Worm (Caenorhabditis elegans) whole organism, L3 larva: ENCODE data around the gene cut-5.

Experiments
- aly-2 ChIP-seq: fragments of 150-350 bp; optimal IDR thresholded peaks from 2 replicates; lab custom pipeline; 2014; ENCODE audit warnings: missing biosample characterization, missing genetic modification characterization
- ceh-82 ChIP-seq: fragments of 150-350 bp; optimal IDR thresholded peaks from 2 replicates; lab custom pipeline; 2014; ENCODE audit warnings: missing biosample characterization, missing genetic modification characterization
- elt-1 ChIP-seq: fragments of 150-350 bp; optimal IDR thresholded peaks from 2 replicates; lab custom pipeline; 2014; ENCODE audit warnings: missing biosample characterization, missing genetic modification characterization
- hmg-11 ChIP-seq: sonication (generic microtip); optimal IDR thresholded peaks from 2 replicates; lab custom pipeline; 2016; ENCODE audit warnings: missing genetic modification characterization, missing compliant biosample characterization
- jun-1 ChIP-seq: fragments of 150-350 bp; optimal IDR thresholded peaks from 2 replicates; lab custom pipeline; 2014; ENCODE audit warnings: missing biosample characterization, missing genetic modification reagents, missing genetic modification characterization
- nfya-1 ChIP-seq: sonication (generic microtip); optimal IDR thresholded peaks from 2 replicates; lab custom pipeline; 2017; ENCODE audit warnings: missing genetic modification characterization, mild to moderate bottlenecking, missing compliant biosample characterization, antibody characterized with exemption, moderate library complexity; ENCODE audit not compliant: insufficient read depth
- nhr-237 ChIP-seq: fragments of 150-350 bp; optimal IDR thresholded peaks from 2 replicates; lab custom pipeline; 2014; ENCODE audit warnings: missing biosample characterization, missing genetic modification characterization
- pha-4 ChIP-seq: fragments of 150-350 bp; optimal IDR thresholded peaks from 2 replicates; lab custom pipeline; 2014; ENCODE audit warnings: missing biosample characterization, missing genetic modification reagents, missing genetic modification characterization
- unc-62 ChIP-seq: fragments of 150-350 bp; sonication (generic microtip); optimal IDR thresholded peaks from 4 replicates; lab custom pipeline; 2014; ENCODE audit warnings: missing biosample characterization, missing genetic modification reagents, missing genetic modification characterization

DNA sequence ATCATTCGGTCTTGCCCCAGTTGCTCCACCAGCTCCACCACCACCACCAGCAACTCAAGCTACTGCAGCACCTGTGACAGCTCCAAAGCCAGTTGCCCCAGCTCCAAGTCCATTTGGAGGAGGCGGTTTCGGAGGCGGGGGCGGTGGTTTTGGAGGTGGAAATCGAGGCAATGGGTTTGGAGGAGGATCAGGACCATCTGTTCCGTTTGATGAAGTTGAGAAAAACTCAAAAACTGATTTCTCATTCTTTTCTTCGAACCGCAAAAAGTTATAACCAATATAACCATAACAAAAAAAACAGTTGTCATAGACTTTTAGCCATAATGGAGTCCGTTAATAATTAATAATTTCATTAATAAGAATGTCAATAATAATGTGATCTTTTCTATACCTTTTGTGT, 16.6 kb downstream of the cut-5 start:
- TF ChIP-seq ceh-82 (tag; lab: Kevin White, UChicago) (no peak), unc-62 (GFP tag; lab: Kevin White, UChicago) (no peak), elt-1 (tag; lab: Kevin White, UChicago) (no peak), pha-4 (tag; lab: Kevin White, UChicago) (no peak), nhr-237 (tag; lab: Kevin White, UChicago) (no peak), jun-1 (tag; lab: Kevin White, UChicago) (no peak), aly-2 (tag; lab: Kevin White, UChicago) (no peak), hmg-11 (tag; lab: Kevin White, UChicago) (no peak), nfya-1 (tag; lab: Kevin White, UChicago) (no peak)
